Worm (Caenorhabditis elegans) whole organism, late embryonic: ENCODE results near the gene cutl-18.

ENCODE experiments used
- C38D4.7 ChIP-seq: fragments of 200-800 bp; sonication (Bioruptor generic); optimal IDR thresholded peaks from 2 replicates; lab custom pipeline; 2018; ENCODE audit warnings: mild to moderate bottlenecking, missing genetic modification characterization, moderate library complexity, missing compliant biosample characterization
- F13H6.1 ChIP-seq: sonication (generic microtip); optimal IDR thresholded peaks from 2 replicates; lab custom pipeline; 2016; ENCODE audit warnings: missing genetic modification characterization, missing compliant biosample characterization
- K02D7.2 ChIP-seq: sonication (generic microtip); optimal IDR thresholded peaks from 2 replicates; lab custom pipeline; 2017; ENCODE audit warnings: mild to moderate bottlenecking, missing genetic modification characterization, missing compliant biosample characterization
- K09A11.1 ChIP-seq: sonication (generic microtip); optimal IDR thresholded peaks from 2 replicates; lab custom pipeline; 2017; ENCODE audit warnings: antibody characterized with exemption, mild to moderate bottlenecking, missing genetic modification characterization, missing compliant biosample characterization; ENCODE audit not compliant: insufficient read depth
- Y22D7AL.16 ChIP-seq: sonication (generic microtip); optimal IDR thresholded peaks from 2 replicates; lab custom pipeline; 2016; ENCODE audit warnings: missing genetic modification characterization, missing compliant biosample characterization
- ahr-1 ChIP-seq: sonication (generic microtip); optimal IDR thresholded peaks from 2 replicates; lab custom pipeline; 2016; ENCODE audit warnings: missing genetic modification characterization, missing compliant biosample characterization
- ama-1 ChIP-seq: fragments of 150-350 bp; optimal IDR thresholded peaks from 2 replicates; lab custom pipeline; 2014
- ceh-18 ChIP-seq: sonication (generic microtip); optimal IDR thresholded peaks from 2 replicates; lab custom pipeline; 2016; ENCODE audit warnings: missing genetic modification characterization, missing compliant biosample characterization
- ceh-19 ChIP-seq: fragments of 200-800 bp; sonication (Bioruptor generic); optimal IDR thresholded peaks from 2 replicates; lab custom pipeline; 2018; ENCODE audit warnings: mild to moderate bottlenecking, missing genetic modification characterization, missing compliant biosample characterization
- ceh-2 ChIP-seq: sonication (generic microtip); optimal IDR thresholded peaks from 2 replicates; lab custom pipeline; 2016; ENCODE audit warnings: missing genotype, missing genetic modification characterization, missing compliant biosample characterization
- ceh-22 ChIP-seq: sonication (generic microtip); optimal IDR thresholded peaks from 2 replicates; lab custom pipeline; 2017; ENCODE audit warnings: missing biosample characterization, missing genetic modification characterization
- ceh-34 ChIP-seq: sonication (generic microtip); optimal IDR thresholded peaks from 2 replicates; lab custom pipeline; 2016; ENCODE audit warnings: mild to moderate bottlenecking, missing genetic modification characterization, missing compliant biosample characterization
- ceh-48 ChIP-seq: sonication (generic microtip); optimal IDR thresholded peaks from 2 replicates; lab custom pipeline; 2016; ENCODE audit warnings: missing genetic modification characterization, inconsistent platforms, missing compliant biosample characterization
- che-1 ChIP-seq: sonication (generic microtip); optimal IDR thresholded peaks from 2 replicates; lab custom pipeline; 2016; ENCODE audit warnings: mild to moderate bottlenecking, missing genetic modification characterization, missing compliant biosample characterization
- dve-1 ChIP-seq: sonication (generic microtip); optimal IDR thresholded peaks from 2 replicates; lab custom pipeline; 2017; ENCODE audit warnings: antibody characterized with exemption, mild to moderate bottlenecking, missing genetic modification characterization, missing compliant biosample characterization
- elt-4 ChIP-seq: sonication (generic microtip); optimal IDR thresholded peaks from 2 replicates; lab custom pipeline; 2016; ENCODE audit warnings: missing genetic modification characterization, missing compliant biosample characterization
- ets-4 ChIP-seq: sonication (generic microtip); optimal IDR thresholded peaks from 2 replicates; lab custom pipeline; 2016; ENCODE audit warnings: missing genetic modification characterization, missing compliant biosample characterization
- eyg-1 ChIP-seq: sonication (generic microtip); optimal IDR thresholded peaks from 2 replicates; lab custom pipeline; 2016; ENCODE audit warnings: missing genotype, missing genetic modification characterization, missing compliant biosample characterization
- fkh-10 ChIP-seq: fragments of 150-350 bp; optimal IDR thresholded peaks from 2 replicates; lab custom pipeline; 2014; ENCODE audit warnings: missing biosample characterization, missing genetic modification reagents, missing genetic modification characterization
- fkh-6 ChIP-seq: sonication (generic microtip); optimal IDR thresholded peaks from 2 replicates; lab custom pipeline; 2016; ENCODE audit warnings: missing genetic modification characterization, missing compliant biosample characterization
- hlh-15 ChIP-seq: sonication (generic microtip); optimal IDR thresholded peaks from 2 replicates; lab custom pipeline; 2016; ENCODE audit warnings: missing genetic modification characterization, missing compliant biosample characterization
- hlh-6 ChIP-seq: sonication (generic microtip); optimal IDR thresholded peaks from 2 replicates; lab custom pipeline; 2016; ENCODE audit warnings: missing genotype, missing genetic modification characterization, missing compliant biosample characterization
- lim-6 ChIP-seq: sonication (generic microtip); optimal IDR thresholded peaks from 2 replicates; lab custom pipeline; 2016; ENCODE audit warnings: missing genetic modification characterization, missing compliant biosample characterization
- lin-11 ChIP-seq: fragments of 200-800 bp; sonication (Bioruptor generic); optimal IDR thresholded peaks from 2 replicates; lab custom pipeline; 2018; ENCODE audit warnings: mild to moderate bottlenecking, missing genetic modification characterization, missing compliant biosample characterization
- mec-3 ChIP-seq: sonication (generic microtip); optimal IDR thresholded peaks from 2 replicates; lab custom pipeline; 2016; ENCODE audit warnings: borderline replicate concordance, missing genetic modification characterization, missing compliant biosample characterization
- nhr-11 ChIP-seq: fragments of 150-350 bp; optimal IDR thresholded peaks from 2 replicates; lab custom pipeline; 2014; ENCODE audit warnings: missing biosample characterization, missing genetic modification characterization
- nhr-232 ChIP-seq: sonication (generic microtip); optimal IDR thresholded peaks from 2 replicates; lab custom pipeline; 2016; ENCODE audit warnings: missing genetic modification characterization, missing compliant biosample characterization
- npax-4 ChIP-seq: sonication (generic microtip); optimal IDR thresholded peaks from 2 replicates; lab custom pipeline; 2016; ENCODE audit warnings: missing genetic modification characterization, missing compliant biosample characterization
- odd-2 ChIP-seq: sonication (generic microtip); optimal IDR thresholded peaks from 2 replicates; lab custom pipeline; 2017; ENCODE audit warnings: antibody characterized with exemption, mild to moderate bottlenecking, missing genetic modification characterization, missing compliant biosample characterization
- pax-1 ChIP-seq: fragments of 150-350 bp; optimal IDR thresholded peaks from 2 replicates; lab custom pipeline; 2014; ENCODE audit warnings: missing biosample characterization, missing genetic modification characterization
- pha-2 ChIP-seq: sonication (generic microtip); optimal IDR thresholded peaks from 2 replicates; lab custom pipeline; 2017; ENCODE audit warnings: mild to moderate bottlenecking, missing genetic modification characterization, missing compliant biosample characterization
- pha-4 ChIP-seq: fragments of 150-350 bp; optimal IDR thresholded peaks from 2 replicates; lab custom pipeline; 2018; ENCODE audit warnings: missing biosample characterization, missing genetic modification reagents, missing genetic modification characterization
- pros-1 ChIP-seq: fragments of 150-350 bp; optimal IDR thresholded peaks from 2 replicates; lab custom pipeline; 2014; ENCODE audit warnings: missing biosample characterization, missing genetic modification reagents, missing genetic modification characterization
- ref-2 ChIP-seq: sonication (generic microtip); optimal IDR thresholded peaks from 2 replicates; lab custom pipeline; 2016; ENCODE audit warnings: missing genetic modification characterization, missing compliant biosample characterization
- rnt-1 ChIP-seq: sonication (generic microtip); optimal IDR thresholded peaks from 2 replicates; lab custom pipeline; 2016; ENCODE audit warnings: missing genetic modification characterization, missing compliant biosample characterization
- sdc-2 ChIP-seq: sonication (generic microtip); optimal IDR thresholded peaks from 2 replicates; lab custom pipeline; 2016; ENCODE audit warnings: missing genotype, missing genetic modification characterization, missing compliant biosample characterization
- sox-2 ChIP-seq: fragments of 200-800 bp; sonication (Bioruptor generic); IDR thresholded peaks from 2 replicates; pipeline ENCODE4 v1.3.6; 2022; ENCODE audit warnings: missing genetic modification reagents, missing genetic modification characterization, missing compliant biosample characterization
- syd-9 ChIP-seq: sonication (generic microtip); optimal IDR thresholded peaks from 2 replicates; lab custom pipeline; 2016; ENCODE audit warnings: mild to moderate bottlenecking, missing genetic modification characterization, moderate library complexity, missing compliant biosample characterization
- tbx-2 ChIP-seq: sonication (generic microtip); optimal IDR thresholded peaks from 2 replicates; lab custom pipeline; 2016; ENCODE audit warnings: missing genetic modification characterization, missing compliant biosample characterization
- unc-3 ChIP-seq, 2 experiments: fragments of 200-800 bp in 1 of 2; sonication (Bioruptor generic) in 1 of 2; sonication (generic microtip) in 1 of 2; conservative IDR thresholded peaks in 1 of 2; optimal IDR thresholded peaks in 1 of 2; 2 replicates each; pipeline versions ENCODE4 v1.3.6 to Lab custom; 2016 to 2022; ENCODE audit warnings: missing compliant biosample characterization in 2 of 2, missing genetic modification characterization in 2 of 2, missing genetic modification reagents in 1 of 2
- unc-42 ChIP-seq: sonication (generic microtip); optimal IDR thresholded peaks from 2 replicates; lab custom pipeline; 2016; ENCODE audit warnings: missing genotype, missing genetic modification characterization, missing compliant biosample characterization
- unc-86 ChIP-seq: sonication (generic microtip); optimal IDR thresholded peaks from 2 replicates; lab custom pipeline; 2016; ENCODE audit warnings: missing genetic modification characterization, missing compliant biosample characterization
- zip-5 ChIP-seq: sonication (generic microtip); optimal IDR thresholded peaks from 2 replicates; lab custom pipeline; 2016; ENCODE audit warnings: missing genetic modification characterization, missing compliant biosample characterization
- ztf-16 ChIP-seq: sonication (generic microtip); optimal IDR thresholded peaks from 2 replicates; lab custom pipeline; 2017; ENCODE audit warnings: missing genetic modification characterization, missing compliant biosample characterization

Gene cutl-18

DNA sequence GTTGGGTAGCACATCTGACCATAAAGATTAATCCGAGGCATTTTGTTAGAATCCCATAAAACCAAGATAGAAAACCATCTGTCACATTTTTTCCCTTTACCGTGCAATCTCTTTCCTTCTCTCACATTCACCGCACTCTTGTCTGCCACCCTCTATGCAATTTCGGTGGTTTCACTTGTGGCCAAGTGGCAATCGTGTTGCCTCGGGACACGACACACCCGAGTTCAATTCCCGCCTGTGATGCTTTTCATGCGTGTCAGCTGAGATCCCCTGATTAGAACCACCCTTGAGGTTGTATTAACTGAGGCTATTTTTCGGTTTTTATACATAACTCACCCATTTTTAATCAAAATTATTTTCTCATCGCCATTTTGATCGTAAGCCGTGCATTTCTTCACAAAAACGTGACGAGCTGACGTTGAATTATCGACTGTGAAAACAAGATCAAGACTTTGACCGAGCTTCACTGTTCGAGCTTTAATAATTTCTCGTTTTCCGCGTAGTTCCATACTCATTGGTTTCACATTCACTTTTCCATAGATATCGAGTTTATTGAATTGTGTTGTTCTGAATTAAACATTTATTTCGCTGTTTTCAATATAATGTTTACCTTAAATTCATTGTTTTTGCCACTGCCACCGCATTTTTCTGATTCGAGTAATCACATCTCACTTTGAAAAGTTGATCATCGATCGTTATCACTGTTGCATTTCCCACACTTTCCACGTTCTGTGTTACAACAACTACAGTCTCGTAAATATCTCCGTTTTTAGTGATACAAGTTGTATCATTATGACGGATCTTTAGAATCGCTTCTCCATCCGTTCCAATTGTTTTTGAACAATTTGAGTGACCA, 2.4 kb downstream of the cutl-18 start (continued):
- peak; percentile 97 for TF ChIP-seq C38D4.7 (GFP tag; lab: Kevin White, UChicago)
- TF ChIP-seq mec-3 (tag; lab: Kevin White, UChicago): peak; percentile 88
- TF ChIP-seq ceh-48 (tag; lab: Kevin White, UChicago): peak; percentile 98
- peak; percentile 85 for TF ChIP-seq fkh-10 (GFP tag; lab: Kevin White, UChicago)
- peak; percentile 90 for TF ChIP-seq zip-5 (tag; lab: Kevin White, UChicago)
- peak; percentile 96 for TF ChIP-seq ceh-18 (tag; lab: Kevin White, UChicago)
- peak; percentile 99 for TF ChIP-seq ceh-34 (tag; lab: Kevin White, UChicago)
- peak; percentile 98 for TF ChIP-seq che-1 (tag; lab: Kevin White, UChicago)
- peak; percentile 98 for TF ChIP-seq eyg-1 (tag; lab: Kevin White, UChicago)
- peak; percentile 99 for TF ChIP-seq lim-6 (tag; lab: Kevin White, UChicago)
- TF ChIP-seq pha-4 (tag; lab: Kevin White, UChicago): no peak
- peak; percentile 96 for TF ChIP-seq ahr-1 (tag; lab: Kevin White, UChicago)
- peak; percentile 97 for TF ChIP-seq ceh-22 (tag; lab: Kevin White, UChicago)
- peak; percentile 86 for TF ChIP-seq unc-42
- TF ChIP-seq nhr-11 (tag; lab: Kevin White, UChicago): no peak
- peak; percentile 90 for TF ChIP-seq pros-1 (tag; lab: Kevin White, UChicago)
- peak; percentile 97 for TF ChIP-seq elt-4 (tag; lab: Kevin White, UChicago)
- TF ChIP-seq ama-1 (lab: Kevin White, UChicago): no peak
- peak; percentile 99 for TF ChIP-seq unc-3 (GFP tag; conservative IDR thresholded peaks at IDR 0.05; lab: Robert Waterston, UW)
- TF ChIP-seq unc-3 (tag; optimal IDR thresholded peaks at IDR 0.05; lab: Kevin White, UChicago): peak; percentile 95
- TF ChIP-seq hlh-6: peak; percentile 100
- TF ChIP-seq F13H6.1 (tag; lab: Kevin White, UChicago): peak; percentile 99
- TF ChIP-seq hlh-15: peak; percentile 98
- peak; percentile 97 for TF ChIP-seq ztf-16 (tag; lab: Kevin White, UChicago)
- TF ChIP-seq pha-2 (tag; lab: Kevin White, UChicago): peak; percentile 96
- TF ChIP-seq Y22D7AL.16 (tag; lab: Kevin White, UChicago): peak; percentile 99
- TF ChIP-seq sox-2: peak; percentile 98
- TF ChIP-seq sdc-2 (tag; lab: Kevin White, UChicago): peak; percentile 95
- peak; percentile 91 for TF ChIP-seq odd-2
- TF ChIP-seq npax-4: peak; percentile 97
- TF ChIP-seq pax-1 (tag; lab: Kevin White, UChicago): peak; percentile 76
- peak; percentile 98 for TF ChIP-seq K09A11.1 (tag; lab: Kevin White, UChicago)
- peak; percentile 99 for TF ChIP-seq ceh-19 (GFP tag; lab: Kevin White, UChicago)
- TF ChIP-seq unc-86 (tag; lab: Kevin White, UChicago): peak; percentile 98
- TF ChIP-seq ref-2 (tag; lab: Kevin White, UChicago): peak; percentile 97
- peak; percentile 98 for TF ChIP-seq rnt-1 (tag; lab: Kevin White, UChicago)
- peak; percentile 97 for TF ChIP-seq lin-11
- TF ChIP-seq K02D7.2 (tag; lab: Kevin White, UChicago): peak; percentile 100
- TF ChIP-seq fkh-6 (tag; lab: Kevin White, UChicago): peak; percentile 96
- peak; percentile 99 for TF ChIP-seq dve-1 (tag; lab: Kevin White, UChicago)
- TF ChIP-seq syd-9 (tag; lab: Kevin White, UChicago): peak; percentile 97
- TF ChIP-seq ceh-2: peak; percentile 99
- peak; percentile 99 for TF ChIP-seq nhr-232 (tag; lab: Kevin White, UChicago)
- peak; percentile 99 for TF ChIP-seq tbx-2 (tag; lab: Kevin White, UChicago)
- TF ChIP-seq ets-4 (tag; lab: Kevin White, UChicago): peak; percentile 94
